Fruit fly (Drosophila melanogaster) whole organism, embryonic: Measurements from ENCODE around the gene Or30a.

Source experiments
- Adf1 ChIP-seq: fragments of 200-800 bp; sonication (Bioruptor generic); IDR thresholded peaks from 2 replicates; pipeline ENCODE4 v1.3.6; 2022; ENCODE audit warnings: missing biosample characterization, missing genetic modification characterization
- B-H1 ChIP-seq: fragments of 200-800 bp; sonication (Bioruptor generic); IDR thresholded peaks from 3 replicates; pipeline ENCODE4 v1.3.6; 2022; ENCODE audit warnings: missing biosample characterization, missing genetic modification characterization
- Bgb ChIP-seq: fragments of 200-800 bp; sonication (Bioruptor generic); IDR thresholded peaks from 2 replicates; pipeline ENCODE4 v1.3.6; 2022; ENCODE audit warnings: missing biosample characterization, missing genetic modification characterization; ENCODE audit not compliant: partially characterized antibody
- CG10267 ChIP-seq: fragments of 200-800 bp; sonication (Bioruptor generic); optimal IDR thresholded peaks from 2 replicates; lab custom pipeline; 2018; ENCODE audit warnings: missing biosample characterization, mild to moderate bottlenecking, missing genetic modification characterization, moderate library complexity
- CG11247 ChIP-seq: fragments of 200-800 bp; sonication (Bioruptor generic); IDR thresholded peaks from 2 replicates; pipeline ENCODE4 v1.3.6; 2022; ENCODE audit warnings: missing biosample characterization, missing genetic modification characterization
- CG14860 ChIP-seq: fragments of 200-800 bp; sonication (Bioruptor generic); IDR thresholded peaks from 3 replicates; pipeline ENCODE4 v1.3.6; 2022; ENCODE audit warnings: missing biosample characterization, missing genetic modification characterization; ENCODE audit not compliant: partially characterized antibody
- CG17385 ChIP-seq: fragments of 200-800 bp; sonication (Bioruptor generic); optimal IDR thresholded peaks from 3 replicates; lab custom pipeline; 2018; ENCODE audit warnings: missing biosample characterization, mild to moderate bottlenecking, missing genetic modification characterization
- CG18476 ChIP-seq: fragments of 200-800 bp; sonication (Bioruptor generic); optimal IDR thresholded peaks from 2 replicates; lab custom pipeline; 2016; ENCODE audit warnings: missing biosample characterization, mild to moderate bottlenecking, missing genetic modification characterization
- CG31365 ChIP-seq: fragments of 200-800 bp; sonication (Bioruptor generic); optimal IDR thresholded peaks from 2 replicates; lab custom pipeline; 2018; ENCODE audit warnings: missing biosample characterization, mild to moderate bottlenecking, missing genetic modification characterization
- CG33557 ChIP-seq: fragments of 200-800 bp; sonication (Bioruptor generic); optimal IDR thresholded peaks from 2 replicates; lab custom pipeline; 2019; ENCODE audit warnings: missing biosample characterization, mild to moderate bottlenecking, missing genetic modification characterization, moderate library complexity
- CG3407 ChIP-seq: fragments of 200-800 bp; sonication (Bioruptor generic); optimal IDR thresholded peaks from 2 replicates; lab custom pipeline; 2018; ENCODE audit warnings: missing biosample characterization, mild to moderate bottlenecking, missing genetic modification characterization
- CG34376 ChIP-seq: fragments of 200-800 bp; sonication (Bioruptor generic); optimal IDR thresholded peaks from 2 replicates; lab custom pipeline; 2018; ENCODE audit warnings: missing biosample characterization, mild to moderate bottlenecking, missing genetic modification characterization
- CG4282 ChIP-seq: fragments of 200-800 bp; sonication (Bioruptor generic); optimal IDR thresholded peaks from 2 replicates; lab custom pipeline; 2016; ENCODE audit warnings: missing biosample characterization, missing genetic modification characterization
- CG4854 ChIP-seq: fragments of 200-800 bp; sonication (Bioruptor generic); optimal IDR thresholded peaks from 2 replicates; lab custom pipeline; 2016; ENCODE audit warnings: missing biosample characterization, missing genetic modification characterization, inconsistent platforms
- CG6254 ChIP-seq: fragments of 200-800 bp; sonication (Bioruptor generic); optimal IDR thresholded peaks from 3 replicates; lab custom pipeline; 2017; ENCODE audit warnings: mild to moderate bottlenecking, missing biosample characterization, missing genetic modification reagents, missing genetic modification characterization
- CG6765 ChIP-seq: fragments of 200-800 bp; sonication (Bioruptor generic); optimal IDR thresholded peaks from 3 replicates; lab custom pipeline; 2017; ENCODE audit warnings: missing biosample characterization, mild to moderate bottlenecking, missing genetic modification characterization
- CG7556 ChIP-seq: fragments of 200-800 bp; sonication (Bioruptor generic); optimal IDR thresholded peaks from 2 replicates; lab custom pipeline; 2017; ENCODE audit warnings: missing biosample characterization, mild to moderate bottlenecking, missing genetic modification characterization
- CG9876 ChIP-seq: fragments of 200-800 bp; sonication (Bioruptor generic); optimal IDR thresholded peaks from 2 replicates; lab custom pipeline; 2016; ENCODE audit warnings: missing biosample characterization, missing genetic modification characterization
- CTCF ChIP-seq: fragments of 200-800 bp; sonication (Bioruptor generic); optimal IDR thresholded peaks from 2 replicates; lab custom pipeline; 2017; ENCODE audit warnings: missing biosample characterization, mild to moderate bottlenecking, missing genetic modification characterization, moderate library complexity
- Dp ChIP-seq: fragments of 200-800 bp; sonication (Bioruptor generic); optimal IDR thresholded peaks from 2 replicates; lab custom pipeline; 2018; ENCODE audit warnings: missing biosample characterization, mild to moderate bottlenecking, missing genetic modification characterization, moderate library complexity
- Gsc ChIP-seq: fragments of 200-800 bp; sonication (Bioruptor generic); IDR thresholded peaks from 2 replicates; pipeline ENCODE4 v1.3.6; 2022; ENCODE audit warnings: missing biosample characterization, missing genetic modification characterization
- HLH4C ChIP-seq: fragments of 200-800 bp; sonication (Bioruptor generic); IDR thresholded peaks from 3 replicates; pipeline ENCODE4 v1.3.6; 2022; ENCODE audit warnings: missing biosample characterization, missing genetic modification characterization; ENCODE audit not compliant: partially characterized antibody
- Hand ChIP-seq: fragments of 200-800 bp; sonication (Bioruptor generic); optimal IDR thresholded peaks from 2 replicates; lab custom pipeline; 2017; ENCODE audit warnings: mild to moderate bottlenecking, missing biosample characterization, missing genetic modification reagents, missing genetic modification characterization
- Hr51 ChIP-seq, 2 experiments: fragments of 200-800 bp; sonication (Bioruptor generic); optimal IDR thresholded peaks; 2 replicates in 1 of 2; 3 replicates in 1 of 2; lab custom pipeline; 2016 to 2018; ENCODE audit warnings: missing biosample characterization in 2 of 2, missing genetic modification characterization in 2 of 2, mild to moderate bottlenecking in 1 of 2, moderate library complexity in 1 of 2
- MESR4 ChIP-seq: fragments of 200-800 bp; sonication (Bioruptor generic); optimal IDR thresholded peaks from 2 replicates; lab custom pipeline; 2018; ENCODE audit warnings: missing biosample characterization, mild to moderate bottlenecking, missing genetic modification characterization, moderate library complexity
- Med ChIP-seq: fragments of 200-800 bp; sonication (Bioruptor generic); peaks from one replicate; lab custom pipeline; 2016; ENCODE audit warnings: missing biosample characterization, missing genetic modification characterization, mild to moderate bottlenecking, inconsistent platforms, moderate library complexity
- NfI ChIP-seq: fragments of 200-800 bp; sonication (Bioruptor generic); optimal IDR thresholded peaks from 3 replicates; lab custom pipeline; 2018; ENCODE audit warnings: missing biosample characterization, mild to moderate bottlenecking, missing genetic modification characterization, moderate library complexity
- Ptx1 ChIP-seq: fragments of 200-800 bp; sonication (Bioruptor generic); IDR thresholded peaks from 2 replicates; pipeline ENCODE4 v1.3.6; 2022; ENCODE audit warnings: missing biosample characterization, missing genetic modification characterization
- Sry-β ChIP-seq: fragments of 200-800 bp; sonication (Bioruptor generic); optimal IDR thresholded peaks from 2 replicates; lab custom pipeline; 2018; ENCODE audit warnings: missing biosample characterization, mild to moderate bottlenecking, missing genetic modification characterization, moderate library complexity
- Stat92E ChIP-seq, 3 experiments: fragments of >200 bp in 2 of 3; fragments of 200-800 bp in 1 of 3; sonication (Bioruptor generic) in 1 of 3; optimal IDR thresholded peaks; 2 replicates each; lab custom pipeline; 2017 to 2019; ENCODE audit warnings: missing biosample characterization in 3 of 3, missing genetic modification characterization in 3 of 3, mild to moderate bottlenecking in 1 of 3, moderate library complexity in 1 of 3
- ap ChIP-seq: fragments of 200-800 bp; sonication (Bioruptor generic); IDR thresholded peaks from 2 replicates; pipeline ENCODE4 v1.3.6; 2022; ENCODE audit warnings: missing biosample characterization, missing genetic modification characterization
- ara ChIP-seq: fragments of 200-800 bp; sonication (Bioruptor generic); IDR thresholded peaks from 2 replicates; pipeline ENCODE4 v1.3.6; 2022; ENCODE audit warnings: missing biosample characterization, missing genetic modification characterization
- bbx ChIP-seq: fragments of 200-800 bp; sonication (Bioruptor generic); IDR thresholded peaks from 2 replicates; pipeline ENCODE4 v1.3.6; 2022; ENCODE audit warnings: missing biosample characterization, missing genetic modification characterization; ENCODE audit not compliant: partially characterized antibody
- dmrt99B ChIP-seq: fragments of 200-800 bp; sonication (Bioruptor generic); optimal IDR thresholded peaks from 2 replicates; lab custom pipeline; 2018; ENCODE audit warnings: missing biosample characterization, mild to moderate bottlenecking, missing genetic modification characterization, moderate library complexity
- gcm2 ChIP-seq: fragments of 200-800 bp; sonication (Bioruptor generic); optimal IDR thresholded peaks from 2 replicates; lab custom pipeline; 2016; ENCODE audit warnings: missing biosample characterization, missing genetic modification characterization
- gro ChIP-seq: fragments of 200-800 bp; sonication (Bioruptor generic); optimal IDR thresholded peaks from 2 replicates; lab custom pipeline; 2016; ENCODE audit warnings: missing biosample characterization, missing genetic modification characterization
- ind ChIP-seq: fragments of 200-800 bp; sonication (Bioruptor generic); optimal IDR thresholded peaks from 3 replicates; lab custom pipeline; 2016; ENCODE audit warnings: missing biosample characterization, missing genetic modification characterization
- kay ChIP-seq: fragments of 200-800 bp; sonication (Bioruptor generic); optimal IDR thresholded peaks from 2 replicates; lab custom pipeline; 2016; ENCODE audit warnings: missing biosample characterization, missing genetic modification characterization
- lab ChIP-seq: fragments of 200-800 bp; sonication (Bioruptor generic); optimal IDR thresholded peaks from 3 replicates; lab custom pipeline; 2017; ENCODE audit warnings: missing biosample characterization, missing genetic modification characterization, mild to moderate bottlenecking, moderate library complexity, missing genetic modification reagents
- lilli ChIP-seq: fragments of 200-800 bp; sonication (Bioruptor generic); optimal IDR thresholded peaks from 3 replicates; lab custom pipeline; 2016; ENCODE audit warnings: missing biosample characterization, missing genetic modification characterization
- oc ChIP-seq: fragments of 200-800 bp; sonication (Bioruptor generic); optimal IDR thresholded peaks from 2 replicates; lab custom pipeline; 2018; ENCODE audit warnings: missing biosample characterization, mild to moderate bottlenecking, missing genetic modification characterization, moderate library complexity
- pfk ChIP-seq: fragments of 200-800 bp; sonication (Bioruptor generic); optimal IDR thresholded peaks from 2 replicates; lab custom pipeline; 2018; ENCODE audit warnings: missing biosample characterization, mild to moderate bottlenecking, missing genetic modification characterization, moderate library complexity
- pnt ChIP-seq: fragments of 200-800 bp; sonication (Bioruptor generic); optimal IDR thresholded peaks from 3 replicates; lab custom pipeline; 2016; ENCODE audit warnings: missing biosample characterization, missing genetic modification characterization
- ranshi ChIP-seq: fragments of 200-800 bp; sonication (Bioruptor generic); IDR thresholded peaks from 2 replicates; pipeline ENCODE4 v1.3.6; 2022; ENCODE audit warnings: missing biosample characterization, missing genetic modification characterization
- ro ChIP-seq: fragments of 200-800 bp; sonication (Bioruptor generic); IDR thresholded peaks from 2 replicates; pipeline ENCODE4 v1.3.6; 2022; ENCODE audit warnings: missing biosample characterization, missing genetic modification characterization
- sima ChIP-seq: fragments of 200-800 bp; sonication (Bioruptor generic); optimal IDR thresholded peaks from 2 replicates; lab custom pipeline; 2016; ENCODE audit warnings: missing biosample characterization, missing genetic modification characterization
- tgo ChIP-seq: fragments of 200-800 bp; sonication (Bioruptor generic); IDR thresholded peaks from 3 replicates; pipeline ENCODE4 v1.3.6; 2022; ENCODE audit warnings: missing biosample characterization, missing genetic modification characterization
- yki ChIP-seq: fragments of >200 bp; optimal IDR thresholded peaks from 3 replicates; lab custom pipeline; 2018
- zen2 ChIP-seq: fragments of 200-800 bp; sonication (Bioruptor generic); IDR thresholded peaks from 3 replicates; pipeline ENCODE4 v1.3.6; 2022; ENCODE audit warnings: missing biosample characterization, missing genetic modification characterization; ENCODE audit not compliant: partially characterized antibody
- zfh1 ChIP-seq: fragments of 200-800 bp; sonication (Bioruptor generic); IDR thresholded peaks from 3 replicates; pipeline ENCODE4 v1.3.6; 2022; ENCODE audit warnings: missing biosample characterization, missing genetic modification characterization

Or30a gene

DNA sequence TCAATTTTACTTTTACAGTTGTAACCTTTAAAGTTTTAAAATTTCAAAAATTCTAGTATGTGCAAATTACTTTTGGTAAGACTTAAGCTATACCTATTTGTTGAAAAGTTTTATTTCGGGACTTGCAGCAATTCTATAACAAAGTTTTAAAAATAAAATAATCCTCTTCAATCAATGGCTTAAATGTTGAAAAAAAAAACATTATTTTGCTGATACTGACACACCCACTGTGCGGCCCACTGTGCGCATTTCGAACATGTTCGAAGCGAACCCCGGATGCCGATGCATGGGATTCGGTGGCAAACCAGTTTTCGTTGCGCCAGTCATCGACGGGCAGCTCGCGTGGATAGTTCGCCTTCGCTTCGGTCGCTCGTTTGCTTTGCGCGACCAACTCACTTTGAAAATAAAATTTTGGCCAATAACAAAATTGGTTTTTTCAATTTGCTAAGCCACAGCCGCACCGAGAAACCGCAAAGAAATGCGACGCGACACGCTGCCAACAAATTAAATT lies 13.9 kb downstream of the Or30a start, which contains the start of gene CG32982 (continued):
- peak; percentile 92 for TF ChIP-seq lab (GFP tag; lab: Kevin White, UChicago)
- peak; percentile 64 for TF ChIP-seq bbx (GFP tag; lab: Robert Waterston, UW)
- TF ChIP-seq Stat92E (GFP tag; optimal IDR thresholded peaks at IDR 0.05; lab: Kevin White, UChicago), result no peak
- peak; percentile 85 for TF ChIP-seq CG33557 (GFP tag; lab: Kevin White, UChicago)
- peak; percentile 94 for TF ChIP-seq CG34376 (GFP tag; lab: Kevin White, UChicago)
- TF ChIP-seq gro, result peak; percentile 71
- peak; percentile 89 for TF ChIP-seq ara (GFP tag; lab: Robert Waterston, UW)
- no peak for TF ChIP-seq gcm2 (GFP tag; lab: Kevin White, UChicago)
- peak; percentile 68 for TF ChIP-seq CG6254 (GFP tag; lab: Kevin White, UChicago)
- peak; percentile 88 for TF ChIP-seq CG10267 (tag; lab: Kevin White, UChicago)
- TF ChIP-seq CG11247, result peak; percentile 88
- no peak for TF ChIP-seq Dp (GFP tag; lab: Kevin White, UChicago)
- peak; percentile 87 for TF ChIP-seq CG9876 (GFP tag; lab: Kevin White, UChicago)
- peak; percentile 90 for TF ChIP-seq CG18476
- peak; percentile 36 for TF ChIP-seq Sry-β (GFP tag; lab: Kevin White, UChicago)
- TF ChIP-seq CG14860 (GFP tag; lab: Robert Waterston, UW), result no peak
- TF ChIP-seq oc, result peak; percentile 61
- TF ChIP-seq yki, result no peak
- TF ChIP-seq NfI (GFP tag; lab: Kevin White, UChicago), result peak; percentile 55
- peak; percentile 71 for TF ChIP-seq Adf1
- peak; percentile 93 for TF ChIP-seq pnt (GFP tag; lab: Kevin White, UChicago)
- TF ChIP-seq CG6765 (GFP tag; lab: Kevin White, UChicago), result peak; percentile 83
- peak; percentile 70 for TF ChIP-seq kay (GFP tag; lab: Kevin White, UChicago)
- TF ChIP-seq CTCF, result peak; percentile 12
- peak; percentile 81; the same call in 1 of the 2 replicates for TF ChIP-seq ro (GFP tag; lab: Robert Waterston, UW)
- peak; percentile 75 for TF ChIP-seq CG4854
- TF ChIP-seq Gsc (GFP tag; lab: Robert Waterston, UW), result no peak
- no peak for TF ChIP-seq CG31365 (tag; lab: Kevin White, UChicago)
- peak; percentile 95 for TF ChIP-seq dmrt99B (tag; lab: Kevin White, UChicago)
- TF ChIP-seq CG3407 (GFP tag; lab: Kevin White, UChicago), result peak; percentile 73
- TF ChIP-seq Hr51 (GFP tag; optimal IDR thresholded peaks at IDR 0.05; lab: Kevin White, UChicago), result peak; percentile 76 to 87
- peak; percentile 66; the same call in 1 of the 2 replicates for TF ChIP-seq Bgb (GFP tag; lab: Robert Waterston, UW)
- TF ChIP-seq Med, result peak; percentile 98
- TF ChIP-seq zen2 (GFP tag; lab: Robert Waterston, UW), result no peak
- no peak for TF ChIP-seq MESR4
- TF ChIP-seq zfh1 (GFP tag; lab: Robert Waterston, UW), result peak; percentile 84
- TF ChIP-seq Hand, result peak; percentile 77
- TF ChIP-seq ind (GFP tag; lab: Kevin White, UChicago), result peak; percentile 88
- TF ChIP-seq ap (GFP tag; lab: Robert Waterston, UW), result peak; percentile 78
- peak; percentile 85 for TF ChIP-seq ranshi
- peak; percentile 83 for TF ChIP-seq CG17385
- TF ChIP-seq sima (GFP tag; lab: Kevin White, UChicago), result no peak
- TF ChIP-seq lilli (GFP tag; lab: Kevin White, UChicago), result peak; percentile 88
- peak; percentile 92 for TF ChIP-seq Ptx1
- TF ChIP-seq pfk (GFP tag; lab: Kevin White, UChicago), result peak; percentile 46
- TF ChIP-seq HLH4C (GFP tag; lab: Robert Waterston, UW), result peak; percentile 18; the same call in 1 of the 3 replicates
- peak; percentile 82 for TF ChIP-seq B-H1 (GFP tag; lab: Robert Waterston, UW)
- TF ChIP-seq tgo (GFP tag; lab: Robert Waterston, UW), result peak; percentile 90
- TF ChIP-seq CG7556 (GFP tag; lab: Kevin White, UChicago), result peak; percentile 95
- TF ChIP-seq CG4282 (GFP tag; lab: Kevin White, UChicago), result peak; percentile 30
